Worm (Caenorhabditis elegans) whole organism, young adult: ENCODE results near the gene aagr-4.

Source experiments
- B0019.2 ChIP-seq: fragments of 200-800 bp; sonication (Bioruptor generic); conservative IDR thresholded peaks from 2 replicates; pipeline ENCODE4 v1.3.6; 2022; ENCODE audit warnings: missing genetic modification reagents, missing genetic modification characterization, missing compliant biosample characterization
- F10E7.11 ChIP-seq: sonication (generic microtip); optimal IDR thresholded peaks from 2 replicates; lab custom pipeline; 2017; ENCODE audit warnings: mild to moderate bottlenecking, missing genetic modification characterization, moderate library complexity, missing compliant biosample characterization
- F22D6.2 ChIP-seq: sonication (generic microtip); optimal IDR thresholded peaks from 2 replicates; lab custom pipeline; 2016; ENCODE audit warnings: mild to moderate bottlenecking, missing genetic modification characterization, missing compliant biosample characterization
- F39B2.1 ChIP-seq: fragments of 200-800 bp; sonication (Bioruptor generic); IDR thresholded peaks from 2 replicates; pipeline ENCODE4 v1.3.6; 2022; ENCODE audit warnings: missing genetic modification reagents, missing genetic modification characterization, missing compliant biosample characterization
- F49E8.2 ChIP-seq: sonication (generic microtip); optimal IDR thresholded peaks from 3 replicates; lab custom pipeline; 2017; ENCODE audit warnings: missing genetic modification characterization, mild to moderate bottlenecking, missing compliant biosample characterization, antibody characterized with exemption, moderate library complexity; ENCODE audit not compliant: insufficient read depth
- Y53F4B.3 ChIP-seq: fragments of 200-800 bp; sonication (Bioruptor generic); IDR thresholded peaks from 2 replicates; pipeline ENCODE4 v1.3.6; 2022; ENCODE audit warnings: missing genetic modification reagents, missing genetic modification characterization, missing compliant biosample characterization
- Y56A3A.18 ChIP-seq: fragments of 200-800 bp; sonication (Bioruptor generic); IDR thresholded peaks from 2 replicates; pipeline ENCODE4 v1.3.6; 2022; ENCODE audit warnings: missing genetic modification reagents, missing genetic modification characterization, missing compliant biosample characterization
- Y67H2A.10 ChIP-seq: fragments of 200-800 bp; sonication (Bioruptor generic); conservative IDR thresholded peaks from 2 replicates; pipeline ENCODE4 v1.3.6; 2022; ENCODE audit warnings: missing genetic modification reagents, missing genetic modification characterization, missing compliant biosample characterization
- akir-1 ChIP-seq: fragments of 200-800 bp; sonication (Bioruptor generic); optimal IDR thresholded peaks from 2 replicates; lab custom pipeline; 2018; ENCODE audit warnings: mild to moderate bottlenecking, missing genetic modification characterization, moderate library complexity, missing compliant biosample characterization
- aptf-2 ChIP-seq: fragments of 200-800 bp; sonication (Bioruptor generic); conservative IDR thresholded peaks from 2 replicates; pipeline ENCODE4 v1.3.6; 2022; ENCODE audit warnings: missing genetic modification reagents, missing genetic modification characterization, missing compliant biosample characterization
- attf-5 ChIP-seq: fragments of 200-800 bp; sonication (Bioruptor generic); optimal IDR thresholded peaks from 2 replicates; lab custom pipeline; 2018; ENCODE audit warnings: mild to moderate bottlenecking, missing genetic modification characterization, missing compliant biosample characterization
- attf-6 ChIP-seq: fragments of 200-800 bp; sonication (Bioruptor generic); IDR thresholded peaks from 2 replicates; pipeline ENCODE4 v1.3.6; 2022; ENCODE audit warnings: missing genetic modification reagents, missing genetic modification characterization, missing compliant biosample characterization
- bed-1 ChIP-seq: fragments of 200-800 bp; sonication (Bioruptor generic); IDR thresholded peaks from 2 replicates; pipeline ENCODE4 v1.3.6; 2022; ENCODE audit warnings: missing genetic modification reagents, missing genetic modification characterization, missing compliant biosample characterization
- bed-2 ChIP-seq: fragments of 200-800 bp; sonication (Bioruptor generic); IDR thresholded peaks from 2 replicates; pipeline ENCODE4 v1.3.6; 2022; ENCODE audit warnings: missing genetic modification reagents, missing genetic modification characterization, missing compliant biosample characterization
- cebp-2 ChIP-seq: fragments of 200-800 bp; sonication (Bioruptor generic); IDR thresholded peaks from 2 replicates; pipeline ENCODE4 v1.3.6; 2022; ENCODE audit warnings: missing genetic modification characterization, missing compliant biosample characterization
- ceh-79 ChIP-seq: sonication (generic microtip); optimal IDR thresholded peaks from 2 replicates; lab custom pipeline; 2017; ENCODE audit warnings: mild to moderate bottlenecking, missing genetic modification characterization, missing compliant biosample characterization
- chd-7 ChIP-seq: sonication (generic microtip); optimal IDR thresholded peaks from 2 replicates; lab custom pipeline; 2016; ENCODE audit warnings: mild to moderate bottlenecking, missing genetic modification characterization, moderate library complexity, missing compliant biosample characterization
- efl-1 ChIP-seq: fragments of 150-350 bp; optimal IDR thresholded peaks from 2 replicates; lab custom pipeline; 2014; ENCODE audit warnings: missing biosample characterization, missing genetic modification reagents, missing genetic modification characterization
- egl-18 ChIP-seq: fragments of 200-800 bp; sonication (Bioruptor generic); IDR thresholded peaks from 2 replicates; pipeline ENCODE4 v1.3.6; 2022; ENCODE audit warnings: missing genetic modification reagents, missing genetic modification characterization, missing compliant biosample characterization
- ets-4 ChIP-seq: fragments of 200-800 bp; sonication (Bioruptor generic); optimal IDR thresholded peaks from 2 replicates; lab custom pipeline; 2018; ENCODE audit warnings: mild to moderate bottlenecking, missing genetic modification characterization, missing compliant biosample characterization
- fkh-3 ChIP-seq: sonication (generic microtip); optimal IDR thresholded peaks from 2 replicates; lab custom pipeline; 2016; ENCODE audit warnings: mild to moderate bottlenecking, missing genetic modification characterization, missing compliant biosample characterization
- him-1 ChIP-seq: sonication (generic microtip); optimal IDR thresholded peaks from 2 replicates; lab custom pipeline; 2016; ENCODE audit warnings: missing genotype, missing genetic modification reagents, missing genetic modification characterization, missing compliant biosample characterization
- hmg-1.2 ChIP-seq: fragments of 200-800 bp; sonication (Bioruptor generic); IDR thresholded peaks from 2 replicates; pipeline ENCODE4 v1.3.6; 2022; ENCODE audit warnings: missing genetic modification reagents, missing genetic modification characterization, missing compliant biosample characterization
- lin-35 ChIP-seq, 3 experiments: fragments of 150-350 bp in 2 of 3; sonication (generic microtip) in 1 of 3; optimal IDR thresholded peaks; 2 replicates each; lab custom pipeline; 2014 to 2018; ENCODE audit warnings: missing biosample characterization in 3 of 3, missing genetic modification characterization in 3 of 3, missing genetic modification reagents in 3 of 3
- lin-40 ChIP-seq: sonication (generic microtip); optimal IDR thresholded peaks from 2 replicates; lab custom pipeline; 2016; ENCODE audit warnings: missing genetic modification characterization, mild to moderate bottlenecking, missing compliant biosample characterization, missing genotype, missing genetic modification reagents
- lin-54 ChIP-seq: fragments of 200-800 bp; sonication (Bioruptor generic); optimal IDR thresholded peaks from 2 replicates; lab custom pipeline; 2018; ENCODE audit warnings: mild to moderate bottlenecking, missing genetic modification characterization, missing compliant biosample characterization
- madf-6 ChIP-seq: fragments of 200-800 bp; sonication (Bioruptor generic); IDR thresholded peaks from 2 replicates; pipeline ENCODE4 v1.3.6; 2022; ENCODE audit warnings: missing genetic modification reagents, missing genetic modification characterization, missing compliant biosample characterization
- madf-8 ChIP-seq: fragments of 200-800 bp; sonication (Bioruptor generic); conservative IDR thresholded peaks from 2 replicates; pipeline ENCODE4 v1.3.6; 2022; ENCODE audit warnings: missing genetic modification reagents, missing genetic modification characterization, missing compliant biosample characterization
- mes-4 ChIP-seq: sonication (generic microtip); optimal IDR thresholded peaks from 2 replicates; lab custom pipeline; 2016; ENCODE audit warnings: missing genotype, missing genetic modification characterization, missing compliant biosample characterization
- nfya-2 ChIP-seq: fragments of 200-800 bp; sonication (Bioruptor generic); IDR thresholded peaks from 2 replicates; pipeline ENCODE4 v1.3.6; 2022; ENCODE audit warnings: missing genetic modification reagents, missing genetic modification characterization, missing compliant biosample characterization
- nfyb-1 ChIP-seq: fragments of 200-800 bp; sonication (Bioruptor generic); IDR thresholded peaks from 2 replicates; pipeline ENCODE4 v1.3.6; 2022; ENCODE audit warnings: missing genetic modification reagents, missing genetic modification characterization, missing compliant biosample characterization
- nhr-120 ChIP-seq: fragments of 200-800 bp; sonication (Bioruptor generic); IDR thresholded peaks from 2 replicates; pipeline ENCODE4 v1.3.6; 2022; ENCODE audit warnings: missing genetic modification characterization, missing compliant biosample characterization
- nhr-90 ChIP-seq: sonication (generic microtip); optimal IDR thresholded peaks from 2 replicates; lab custom pipeline; 2016; ENCODE audit warnings: missing genotype, mild to moderate bottlenecking, missing genetic modification characterization, missing compliant biosample characterization
- pbrm-1 ChIP-seq: fragments of 200-800 bp; sonication (Bioruptor generic); IDR thresholded peaks from 2 replicates; pipeline ENCODE4 v1.3.6; 2022; ENCODE audit warnings: missing genetic modification reagents, missing genetic modification characterization, missing compliant biosample characterization
- sdz-38 ChIP-seq: sonication (generic microtip); optimal IDR thresholded peaks from 2 replicates; lab custom pipeline; 2016; ENCODE audit warnings: missing genotype, missing genetic modification characterization, missing compliant biosample characterization
- snpc-1.3 ChIP-seq: sonication (generic microtip); optimal IDR thresholded peaks from 2 replicates; lab custom pipeline; 2017; ENCODE audit warnings: missing genetic modification characterization, mild to moderate bottlenecking, missing compliant biosample characterization, antibody characterized with exemption, moderate library complexity, missing genotype, missing genetic modification reagents; ENCODE audit not compliant: insufficient read depth
- snpc-4 ChIP-seq, 5 experiments: fragments of 150-350 bp in 1 of 5; sonication (generic microtip) in 4 of 5; optimal IDR thresholded peaks; 2 replicates each; lab custom pipeline; 2014 to 2018; ENCODE audit warnings: missing genetic modification characterization in 5 of 5, missing biosample characterization in 3 of 5, antibody characterized with exemption in 2 of 5, mild to moderate bottlenecking in 2 of 5, missing compliant biosample characterization in 2 of 5, missing genotype in 2 of 5, moderate library complexity in 2 of 5, missing genetic modification reagents in 1 of 5
- sptf-2 ChIP-seq: fragments of 200-800 bp; sonication (Bioruptor generic); optimal IDR thresholded peaks from 2 replicates; lab custom pipeline; 2018; ENCODE audit warnings: mild to moderate bottlenecking, missing genetic modification characterization, missing compliant biosample characterization
- tbx-9 ChIP-seq: sonication (generic microtip); optimal IDR thresholded peaks from 2 replicates; lab custom pipeline; 2016; ENCODE audit warnings: borderline replicate concordance, missing genetic modification characterization, inconsistent platforms, missing compliant biosample characterization
- tlf-1 ChIP-seq: fragments of 200-800 bp; sonication (Bioruptor generic); optimal IDR thresholded peaks from 2 replicates; lab custom pipeline; 2018; ENCODE audit warnings: mild to moderate bottlenecking, missing genetic modification characterization, missing compliant biosample characterization
- unc-62 ChIP-seq: fragments of 150-350 bp; optimal IDR thresholded peaks from 2 replicates; lab custom pipeline; 2014; ENCODE audit warnings: missing biosample characterization, missing genetic modification reagents, missing genetic modification characterization
- xnd-1 ChIP-seq: sonication (generic microtip); optimal IDR thresholded peaks from 2 replicates; lab custom pipeline; 2016; ENCODE audit warnings: missing genotype, missing genetic modification reagents, missing genetic modification characterization, missing compliant biosample characterization
- zfh-2 ChIP-seq: fragments of 200-800 bp; sonication (Bioruptor generic); conservative IDR thresholded peaks from 2 replicates; pipeline ENCODE4 v1.3.6; 2022; ENCODE audit warnings: missing genetic modification reagents, missing genetic modification characterization, missing compliant biosample characterization
- ztf-26 ChIP-seq: sonication (generic microtip); optimal IDR thresholded peaks from 2 replicates; lab custom pipeline; 2017; ENCODE audit warnings: missing genetic modification characterization, missing compliant biosample characterization

Gene aagr-4

DNA sequence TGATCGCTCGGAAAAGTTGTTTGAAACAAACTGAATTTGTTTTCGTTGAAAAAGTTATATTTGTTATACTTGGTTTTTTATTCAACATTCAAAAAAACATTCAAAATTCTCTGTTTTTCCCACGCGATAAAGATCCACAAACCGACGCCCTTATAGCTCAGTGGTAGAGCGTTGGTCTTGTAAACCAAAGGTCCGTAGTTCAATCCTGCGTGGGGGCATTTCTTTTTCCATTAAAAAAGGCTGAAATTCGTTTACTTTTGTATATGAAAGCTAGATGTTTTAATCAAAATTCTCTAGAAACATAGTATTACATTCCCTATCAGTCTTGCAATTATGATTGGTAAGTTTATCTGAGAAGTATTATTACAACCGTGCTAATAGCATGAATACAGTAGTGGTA is 27.2 kb downstream of the aagr-4 start (continued):
- TF ChIP-seq attf-5 (GFP tag; lab: Kevin White, UChicago), result peak; percentile 59
- TF ChIP-seq F22D6.2, result no peak
- no peak for TF ChIP-seq ceh-79 (tag; lab: Kevin White, UChicago)
- TF ChIP-seq nfyb-1 (GFP tag; lab: Robert Waterston, UW), result peak; percentile 45; the same call in 1 of the 2 replicates
- TF ChIP-seq Y56A3A.18 (GFP tag; lab: Robert Waterston, UW), result peak; percentile 53; the same call in 1 of the 2 replicates

DNA sequence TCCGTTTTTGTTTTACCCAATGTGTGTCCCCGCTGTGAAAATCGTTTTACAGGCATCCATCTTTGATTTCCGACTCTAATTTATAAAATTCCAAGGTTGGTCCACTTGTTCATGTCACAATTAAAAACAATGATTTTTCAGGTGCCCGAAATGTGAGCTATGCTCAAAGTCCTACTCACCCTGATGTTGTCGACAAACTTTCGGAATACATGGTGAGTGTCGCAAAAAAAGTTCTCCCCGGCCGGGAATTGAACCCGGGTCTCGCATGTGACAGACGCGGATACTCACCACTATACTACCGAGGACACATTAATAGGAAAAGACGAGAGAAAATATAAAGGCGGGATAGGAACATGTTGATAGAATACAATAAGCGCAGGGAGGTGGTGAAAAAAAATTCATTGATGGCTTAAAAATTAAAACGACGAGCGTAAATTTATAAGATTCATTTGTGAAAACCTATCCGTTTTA is 29.2 kb downstream of the aagr-4 start, which contains the start of gene egl-17:
egl-17 (plus strand) TSS at position 51 of the 471 bp plus-strand sequence.
- TF ChIP-seq tlf-1 (peak; percentile 44), efl-1 (no peak), ets-4 (GFP tag; lab: Kevin White, UChicago) (peak; percentile 75), Y53F4B.3 (GFP tag; lab: Robert Waterston, UW) (peak; percentile 65; the same call in 1 of the 2 replicates), him-1 (tag; lab: Kevin White, UChicago) (peak; percentile 98), B0019.2 (GFP tag; lab: Robert Waterston, UW) (peak; percentile 55; the same call in 1 of the 2 replicates), akir-1 (GFP tag; lab: Kevin White, UChicago) (no peak), F10E7.11 (peak; percentile 28), cebp-2 (GFP tag; lab: Robert Waterston, UW) (0 out of 2 replicates have a peak, but pooled peaks have one; percentile 54), lin-40 (tag; lab: Kevin White, UChicago) (peak; percentile 83), lin-54 (peak; percentile 65), zfh-2 (GFP tag; lab: Robert Waterston, UW) (no peak; the same call in 1 of the 2 replicates), chd-7 (tag; lab: Kevin White, UChicago) (peak; percentile 85), madf-8 (0 out of 2 replicates have a peak, but pooled peaks have one; percentile 9), ztf-26 (tag; lab: Kevin White, UChicago) (peak; percentile 82), mes-4 (tag; lab: Kevin White, UChicago) (peak; percentile 79), attf-6 (GFP tag; lab: Robert Waterston, UW) (0 out of 2 replicates have a peak, but pooled peaks have one; percentile 19), fkh-3 (tag; lab: Kevin White, UChicago) (peak; percentile 68), tbx-9 (tag; lab: Kevin White, UChicago) (peak; percentile 66), aptf-2 (0 out of 2 replicates have a peak, but pooled peaks have one; percentile 26), Y67H2A.10 (no peak; the same call in 1 of the 2 replicates), bed-2 (GFP tag; lab: Robert Waterston, UW) (0 out of 2 replicates have a peak, but pooled peaks have one; percentile 71), nhr-90 (tag; lab: Kevin White, UChicago) (peak; percentile 96), nfya-2 (GFP tag; lab: Robert Waterston, UW) (0 out of 2 replicates have a peak, but pooled peaks have one; percentile 10), xnd-1 (tag; lab: Kevin White, UChicago) (no peak), hmg-1.2 (peak; percentile 86), Y56A3A.18 (GFP tag; lab: Robert Waterston, UW) (peak; percentile 85), F49E8.2 (no peak), madf-6 (GFP tag; lab: Robert Waterston, UW) (peak; percentile 58), bed-1 (GFP tag; lab: Robert Waterston, UW) (0 out of 2 replicates have a peak, but pooled peaks have one; percentile 83), F39B2.1 (GFP tag; lab: Robert Waterston, UW) (no peak), snpc-4 (GFP tag; optimal IDR thresholded peaks at IDR 0.05; lab: Kevin White, UChicago) (peak; percentile 79), snpc-4 (tag; optimal IDR thresholded peaks at IDR 0.05; lab: Kevin White, UChicago) (peak; percentile 41 to 79 (median 75)), nhr-120 (peak; percentile 59; the same call in 1 of the 2 replicates), unc-62 (GFP tag; lab: Kevin White, UChicago) (no peak), attf-5 (GFP tag; lab: Kevin White, UChicago) (peak; percentile 77), egl-18 (peak; percentile 75; the same call in 1 of the 2 replicates), lin-35 (GFP tag; optimal IDR thresholded peaks at IDR 0.05; lab: Kevin White, UChicago) (peak in 1 of 3 experiments; percentile 79), sdz-38 (tag; lab: Kevin White, UChicago) (peak; percentile 22), sptf-2 (GFP tag; lab: Kevin White, UChicago) (peak; percentile 78), F22D6.2 (peak; percentile 49), pbrm-1 (GFP tag; lab: Robert Waterston, UW) (peak; percentile 75), snpc-1.3 (tag; lab: Kevin White, UChicago) (peak; percentile 91)
